Worm (Caenorhabditis elegans) whole organism, young adult: ENCODE measurements around the gene F45C12.17.
"Not testable (repeated sequence)": the region's sequence is repeated elsewhere in the genome, so short reads cannot be mapped to it uniquely, and the experiment has no call there.

Source experiments
- ceh-58 ChIP-seq: fragments of 200-800 bp; sonication (Bioruptor generic); IDR thresholded peaks from 2 replicates; pipeline ENCODE4 v1.3.6; 2022; ENCODE audit warnings: missing genetic modification characterization, missing compliant biosample characterization
- lsy-27 ChIP-seq: sonication (generic microtip); optimal IDR thresholded peaks from 2 replicates; lab custom pipeline; 2017; ENCODE audit warnings: missing genetic modification characterization, mild to moderate bottlenecking, missing compliant biosample characterization, antibody characterized with exemption, missing genotype, borderline replicate concordance; ENCODE audit not compliant: insufficient read depth
- sea-2 ChIP-seq: fragments of 200-800 bp; sonication (Bioruptor generic); IDR thresholded peaks from 2 replicates; pipeline ENCODE4 v1.3.6; 2022; ENCODE audit warnings: missing genetic modification characterization, missing compliant biosample characterization

Gene F45C12.17

ce11 chrII:1775234-1775633 lies 49.3 kb downstream of the F45C12.17 start, which contains the start of gene F36H5.14:
F36H5.14 (plus strand) TSS chrII:1775534.
- not testable (repeated sequence) for TF ChIP-seq lsy-27 (tag; lab: Kevin White, UChicago); ceh-58 (GFP tag; lab: Robert Waterston, UW); sea-2 (GFP tag; lab: Robert Waterston, UW)
